Fruit fly (Drosophila melanogaster) whole organism, embryonic: ENCODE measurements around the gene Parg.

Experiments
- Adf1 ChIP-seq: fragments of 200-800 bp; sonication (Bioruptor generic); IDR thresholded peaks from 2 replicates; pipeline ENCODE4 v1.3.6; 2022; ENCODE audit warnings: missing biosample characterization, missing genetic modification characterization
- Atf-2 ChIP-seq: fragments of 200-800 bp; sonication (Bioruptor generic); optimal IDR thresholded peaks from 2 replicates; lab custom pipeline; 2016; ENCODE audit warnings: missing biosample characterization, missing genetic modification characterization
- B-H2 ChIP-seq: fragments of 200-800 bp; sonication (Bioruptor generic); optimal IDR thresholded peaks from 2 replicates; lab custom pipeline; 2018; ENCODE audit warnings: missing biosample characterization, mild to moderate bottlenecking, missing genetic modification characterization
- CG10366 ChIP-seq: fragments of 200-800 bp; sonication (Bioruptor generic); IDR thresholded peaks from 2 replicates; pipeline ENCODE4 v1.3.6; 2022; ENCODE audit warnings: missing biosample characterization, missing genetic modification characterization
- CG10979 ChIP-seq: fragments of 200-800 bp; sonication (Bioruptor generic); optimal IDR thresholded peaks from 2 replicates; lab custom pipeline; 2018; ENCODE audit warnings: missing biosample characterization, mild to moderate bottlenecking, missing genetic modification characterization, moderate library complexity
- CG12299 ChIP-seq: fragments of 200-800 bp; sonication (Bioruptor generic); optimal IDR thresholded peaks from 2 replicates; lab custom pipeline; 2018; ENCODE audit warnings: missing biosample characterization, mild to moderate bottlenecking, missing genetic modification characterization
- CG13296 ChIP-seq: fragments of 200-800 bp; sonication (Bioruptor generic); optimal IDR thresholded peaks from 3 replicates; lab custom pipeline; 2018; ENCODE audit warnings: missing biosample characterization, mild to moderate bottlenecking, missing genetic modification characterization
- CG4360 ChIP-seq: fragments of 200-800 bp; sonication (Bioruptor generic); IDR thresholded peaks from 2 replicates; pipeline ENCODE4 v1.3.6; 2022; ENCODE audit warnings: missing biosample characterization, missing genetic modification characterization
- CG5245 ChIP-seq: fragments of 200-800 bp; sonication (Bioruptor generic); optimal IDR thresholded peaks from 3 replicates; lab custom pipeline; 2016; ENCODE audit warnings: missing biosample characterization, missing genetic modification characterization
- CG6813 ChIP-seq: fragments of 200-800 bp; sonication (Bioruptor generic); optimal IDR thresholded peaks from 2 replicates; lab custom pipeline; 2017; ENCODE audit warnings: missing biosample characterization, missing genetic modification characterization, mild to moderate bottlenecking, moderate library complexity, missing genetic modification reagents
- CTCF ChIP-seq: fragments of 200-800 bp; sonication (Bioruptor generic); optimal IDR thresholded peaks from 2 replicates; lab custom pipeline; 2017; ENCODE audit warnings: missing biosample characterization, mild to moderate bottlenecking, missing genetic modification characterization, moderate library complexity
- Chrac-16 ChIP-seq: fragments of 200-800 bp; sonication (Bioruptor generic); optimal IDR thresholded peaks from 3 replicates; lab custom pipeline; 2016; ENCODE audit warnings: missing biosample characterization, missing genetic modification characterization
- D ChIP-seq, 2 experiments: fragments of 200-800 bp in 1 of 2; fragments of >200 bp in 1 of 2; sonication (Bioruptor generic) in 1 of 2; optimal IDR thresholded peaks; 2 replicates in 1 of 2; 3 replicates in 1 of 2; lab custom pipeline; 2017; ENCODE audit warnings: mild to moderate bottlenecking in 1 of 2, missing biosample characterization in 1 of 2, missing genetic modification characterization in 1 of 2, missing genetic modification reagents in 1 of 2
- Deaf1 ChIP-seq: fragments of 200-800 bp; optimal IDR thresholded peaks from 3 replicates; lab custom pipeline; 2019; ENCODE audit warnings: missing biosample characterization, mild to moderate bottlenecking, missing genetic modification characterization, moderate library complexity
- Hr51 ChIP-seq, 2 experiments: fragments of 200-800 bp; sonication (Bioruptor generic); optimal IDR thresholded peaks; 2 replicates in 1 of 2; 3 replicates in 1 of 2; lab custom pipeline; 2016 to 2018; ENCODE audit warnings: missing biosample characterization in 2 of 2, missing genetic modification characterization in 2 of 2, mild to moderate bottlenecking in 1 of 2, moderate library complexity in 1 of 2
- Max ChIP-seq: fragments of 200-800 bp; sonication (Bioruptor generic); optimal IDR thresholded peaks from 2 replicates; lab custom pipeline; 2016; ENCODE audit warnings: missing biosample characterization, mild to moderate bottlenecking, missing genetic modification characterization
- Pdp1 ChIP-seq, 2 experiments: fragments of 200-800 bp; sonication (Bioruptor generic); optimal IDR thresholded peaks; 3 replicates each; lab custom pipeline; 2016; ENCODE audit warnings: missing biosample characterization in 2 of 2, missing genetic modification characterization in 2 of 2, mild to moderate bottlenecking in 1 of 2, moderate library complexity in 1 of 2
- Trl ChIP-seq, 3 experiments: fragments of >200 bp in 2 of 3; fragments of 200-800 bp in 1 of 3; sonication (Bioruptor generic) in 1 of 3; optimal IDR thresholded peaks; 2 replicates in 1 of 3; 3 replicates in 2 of 3; lab custom pipeline; 2016 to 2017; ENCODE audit warnings: missing biosample characterization in 1 of 3, missing genetic modification characterization in 1 of 3
- Xbp1 ChIP-seq: fragments of 200-800 bp; sonication (Bioruptor generic); optimal IDR thresholded peaks from 3 replicates; lab custom pipeline; 2016; ENCODE audit warnings: missing biosample characterization, mild to moderate bottlenecking, missing genetic modification characterization
- btn ChIP-seq: fragments of 200-800 bp; sonication (Bioruptor generic); optimal IDR thresholded peaks from 2 replicates; lab custom pipeline; 2016; ENCODE audit warnings: missing biosample characterization, missing genetic modification characterization
- chinmo ChIP-seq: fragments of 200-800 bp; sonication (Bioruptor generic); IDR thresholded peaks from 4 replicates; pipeline ENCODE4 v1.3.6; 2022; ENCODE audit warnings: missing biosample characterization, missing genetic modification characterization; ENCODE audit not compliant: partially characterized antibody
- crol ChIP-seq: fragments of 200-800 bp; sonication (Bioruptor generic); IDR thresholded peaks from 2 replicates; pipeline ENCODE4 v1.3.6; 2022; ENCODE audit warnings: missing biosample characterization, missing genetic modification characterization
- dmrt99B ChIP-seq: fragments of 200-800 bp; sonication (Bioruptor generic); optimal IDR thresholded peaks from 2 replicates; lab custom pipeline; 2018; ENCODE audit warnings: missing biosample characterization, mild to moderate bottlenecking, missing genetic modification characterization, moderate library complexity
- exex ChIP-seq: fragments of 200-800 bp; sonication (Bioruptor generic); optimal IDR thresholded peaks from 4 replicates; lab custom pipeline; 2018; ENCODE audit warnings: missing biosample characterization, mild to moderate bottlenecking, missing genetic modification characterization, moderate library complexity
- gcm2 ChIP-seq: fragments of 200-800 bp; sonication (Bioruptor generic); optimal IDR thresholded peaks from 2 replicates; lab custom pipeline; 2016; ENCODE audit warnings: missing biosample characterization, missing genetic modification characterization
- kay ChIP-seq: fragments of 200-800 bp; sonication (Bioruptor generic); optimal IDR thresholded peaks from 2 replicates; lab custom pipeline; 2016; ENCODE audit warnings: missing biosample characterization, missing genetic modification characterization
- kni ChIP-seq: fragments of 200-800 bp; sonication (Bioruptor generic); optimal IDR thresholded peaks from 3 replicates; lab custom pipeline; 2017; ENCODE audit warnings: mild to moderate bottlenecking, missing biosample characterization, missing genetic modification reagents, missing genetic modification characterization
- nom ChIP-seq: fragments of 200-800 bp; sonication (Bioruptor generic); optimal IDR thresholded peaks from 2 replicates; lab custom pipeline; 2017; ENCODE audit warnings: missing biosample characterization, missing genetic modification characterization, mild to moderate bottlenecking, moderate library complexity, missing genetic modification reagents
- oc ChIP-seq: fragments of 200-800 bp; sonication (Bioruptor generic); optimal IDR thresholded peaks from 2 replicates; lab custom pipeline; 2018; ENCODE audit warnings: missing biosample characterization, mild to moderate bottlenecking, missing genetic modification characterization, moderate library complexity
- prd ChIP-seq, 3 experiments: fragments of >200 bp in 2 of 3; fragments of 200-800 bp in 1 of 3; sonication (Bioruptor generic) in 1 of 3; optimal IDR thresholded peaks in 2 of 3; IDR thresholded peaks in 1 of 3; 2 replicates in 2 of 3; 3 replicates in 1 of 3; pipeline versions ENCODE4 v1.3.6 to Lab custom; 2017 to 2022; ENCODE audit warnings: missing biosample characterization in 1 of 3, missing genetic modification characterization in 1 of 3
- pros ChIP-seq: fragments of 200-800 bp; sonication (Bioruptor generic); optimal IDR thresholded peaks from 3 replicates; lab custom pipeline; 2019; ENCODE audit warnings: missing biosample characterization, mild to moderate bottlenecking, missing genetic modification characterization, moderate library complexity
- pum ChIP-seq: fragments of 200-800 bp; sonication (Bioruptor generic); optimal IDR thresholded peaks from 2 replicates; lab custom pipeline; 2016; ENCODE audit warnings: missing biosample characterization, missing genetic modification characterization
- sd ChIP-seq: fragments of 200-800 bp; sonication (Bioruptor generic); optimal IDR thresholded peaks from 3 replicates; lab custom pipeline; 2018; ENCODE audit warnings: missing biosample characterization, mild to moderate bottlenecking, missing genetic modification characterization, moderate library complexity
- sens ChIP-seq: fragments of 200-800 bp; sonication (Bioruptor generic); peaks from one replicate; lab custom pipeline; 2016; ENCODE audit warnings: missing biosample characterization, missing genetic modification characterization
- sug ChIP-seq: fragments of 200-800 bp; optimal IDR thresholded peaks from 2 replicates; lab custom pipeline; 2019; ENCODE audit warnings: missing biosample characterization, mild to moderate bottlenecking, missing genetic modification characterization, moderate library complexity
- unc-4 ChIP-seq: fragments of 200-800 bp; sonication (Bioruptor generic); IDR thresholded peaks from 2 replicates; pipeline ENCODE4 v1.3.6; 2022; ENCODE audit warnings: missing biosample characterization, missing genetic modification characterization; ENCODE audit not compliant: partially characterized antibody

Gene Parg

dm6 chrX:3676469-3677155 lies 5.3 kb upstream of the Parg start (continued):
- TF ChIP-seq crol (GFP tag; lab: Robert Waterston, UW): 0 out of 2 replicates have a peak, but pooled peaks have one; percentile 12
- no peak for TF ChIP-seq B-H2 (GFP tag; lab: Kevin White, UChicago)
- peak; percentile 85 to 98 for TF ChIP-seq Trl (optimal IDR thresholded peaks at IDR 0.05; lab: Kevin White, UChicago)
- TF ChIP-seq Trl (GFP tag; optimal IDR thresholded peaks at IDR 0.05; lab: Kevin White, UChicago): no peak
- TF ChIP-seq Pdp1 (GFP tag; optimal IDR thresholded peaks at IDR 0.05; lab: Kevin White, UChicago): peak in 1 of 2 experiments; percentile 56
- peak; percentile 83 for TF ChIP-seq pros (GFP tag; lab: Kevin White, UChicago)
- peak; percentile 61 for TF ChIP-seq CG4360 (GFP tag; lab: Robert Waterston, UW)
- no peak for TF ChIP-seq prd (optimal IDR thresholded peaks at IDR 0.05; lab: Kevin White, UChicago)
- no peak for TF ChIP-seq prd (GFP tag; IDR thresholded peaks at IDR 0.05; lab: Robert Waterston, UW)
- TF ChIP-seq Atf-2 (GFP tag; lab: Kevin White, UChicago): no peak
- TF ChIP-seq CG5245 (GFP tag; lab: Kevin White, UChicago): no peak
- peak; percentile 22; the same call in 1 of the 2 replicates for TF ChIP-seq unc-4
- peak; percentile 44 for TF ChIP-seq Xbp1 (GFP tag; lab: Kevin White, UChicago)
- peak; percentile 73 for TF ChIP-seq nom
- no peak for TF ChIP-seq pum (GFP tag; lab: Kevin White, UChicago)
- TF ChIP-seq btn (GFP tag; lab: Kevin White, UChicago): no peak
- no peak for TF ChIP-seq Max (GFP tag; lab: Kevin White, UChicago)
- no peak for TF ChIP-seq D (optimal IDR thresholded peaks at IDR 0.05; lab: Kevin White, UChicago)
- TF ChIP-seq D (GFP tag; optimal IDR thresholded peaks at IDR 0.05; lab: Kevin White, UChicago): no peak

- TF ChIP-seq dmrt99B (peak; percentile 9), sens (peak; percentile 39), Adf1 (GFP tag; lab: Robert Waterston, UW) (peak; percentile 85), Hr51 (GFP tag; optimal IDR thresholded peaks at IDR 0.05; lab: Kevin White, UChicago) (no peak), Chrac-16 (GFP tag; lab: Kevin White, UChicago) (no peak), kni (GFP tag; lab: Kevin White, UChicago) (no peak), nom (peak; percentile 64), crol (GFP tag; lab: Robert Waterston, UW) (peak; percentile 86), Deaf1 (peak; percentile 55), chinmo (GFP tag; lab: Robert Waterston, UW) (peak; percentile 66; the same call in 1 of the 4 replicates), CG6813 (GFP tag; lab: Kevin White, UChicago) (peak; percentile 17), kay (GFP tag; lab: Kevin White, UChicago) (peak; percentile 88), exex (tag; lab: Kevin White, UChicago) (peak; percentile 11), CG10366 (GFP tag; lab: Robert Waterston, UW) (peak; percentile 90), gcm2 (GFP tag; lab: Kevin White, UChicago) (no peak), CG13296 (GFP tag; lab: Kevin White, UChicago) (peak; percentile 8), Pdp1 (GFP tag; optimal IDR thresholded peaks at IDR 0.05; lab: Kevin White, UChicago) (peak in 1 of 2 experiments; percentile 17), sd (tag; lab: Kevin White, UChicago) (peak; percentile 1), sug (tag; lab: Kevin White, UChicago) (peak; percentile 39)
- TF ChIP-seq, all 482 proteins: peak for 15
These were observed 4.2 kb upstream of the Parg start for dm6 chrX:3675538-3675937.

DNA sequence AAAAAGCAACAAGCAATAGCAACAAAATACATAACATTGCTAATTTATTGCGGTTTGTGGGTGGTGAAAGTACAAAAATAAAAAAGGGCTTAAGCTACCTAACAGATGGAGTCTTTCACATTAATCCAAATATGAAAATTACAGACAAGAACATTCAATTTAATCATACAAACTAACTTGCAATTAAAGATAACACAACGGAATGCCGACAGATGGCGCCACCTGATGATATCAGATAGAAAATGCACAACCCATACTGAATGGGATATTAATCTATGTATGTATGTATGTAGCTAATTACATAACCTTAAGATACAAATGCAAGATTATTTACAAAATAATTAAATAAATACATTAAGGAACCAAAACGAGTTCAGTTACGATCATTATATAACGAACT lies 3.5 kb upstream of the Parg start:
- TF ChIP-seq CG12299 (tag; lab: Kevin White, UChicago): no peak
- peak; percentile 82 for TF ChIP-seq CG10979 (tag; lab: Kevin White, UChicago)
- TF ChIP-seq Pdp1 (GFP tag; optimal IDR thresholded peaks at IDR 0.05; lab: Kevin White, UChicago): peak in 1 of 2 experiments; percentile 67
- TF ChIP-seq oc (tag; lab: Kevin White, UChicago): no peak
- peak; percentile 88 for TF ChIP-seq CTCF (GFP tag; lab: Kevin White, UChicago)
- TF ChIP-seq, all 482 proteins: peak for 3
